Fruit fly (Drosophila melanogaster) whole organism, prepupa: ENCODE data around the gene pzg.
A peak's percentile ranks its signal among the peaks of the same experiment; 100 is the strongest.

Source experiments
- CG10631 ChIP-seq: fragments of 200-800 bp; sonication (Bioruptor generic); optimal IDR thresholded peaks from 2 replicates; lab custom pipeline; 2016; ENCODE audit warnings: missing biosample characterization, missing genetic modification characterization
- CG11294 ChIP-seq: fragments of 200-800 bp; sonication (Bioruptor generic); IDR thresholded peaks from 2 replicates; pipeline ENCODE4 v1.3.6; 2022; ENCODE audit warnings: missing biosample characterization, missing genetic modification characterization
- CG11762 ChIP-seq: fragments of 200-800 bp; sonication (Bioruptor generic); optimal IDR thresholded peaks from 3 replicates; lab custom pipeline; 2016; ENCODE audit warnings: missing biosample characterization, missing genetic modification characterization; ENCODE audit not compliant: insufficient read depth
- CG11902 ChIP-seq: fragments of 200-800 bp; sonication (Bioruptor generic); optimal IDR thresholded peaks from 3 replicates; lab custom pipeline; 2016; ENCODE audit warnings: missing biosample characterization, missing genetic modification characterization
- CG15336 ChIP-seq: fragments of 200-800 bp; sonication (Bioruptor generic); IDR thresholded peaks from 2 replicates; pipeline ENCODE4 v1.3.6; 2022; ENCODE audit warnings: missing biosample characterization, missing genetic modification characterization
- CG1621 ChIP-seq: fragments of 200-800 bp; sonication (Bioruptor generic); optimal IDR thresholded peaks from 3 replicates; lab custom pipeline; 2018; ENCODE audit warnings: missing biosample characterization, mild to moderate bottlenecking, missing genetic modification characterization
- CG16779 ChIP-seq: fragments of 200-800 bp; sonication (Bioruptor generic); optimal IDR thresholded peaks from 3 replicates; lab custom pipeline; 2017; ENCODE audit warnings: missing biosample characterization, mild to moderate bottlenecking, missing genetic modification characterization
- CG3032 ChIP-seq: fragments of 200-800 bp; optimal IDR thresholded peaks from 2 replicates; lab custom pipeline; 2019; ENCODE audit warnings: missing biosample characterization, mild to moderate bottlenecking, missing genetic modification characterization, moderate library complexity
- CG31627 ChIP-seq: fragments of 200-800 bp; sonication (Bioruptor generic); optimal IDR thresholded peaks from 3 replicates; lab custom pipeline; 2016; ENCODE audit warnings: missing biosample characterization, missing genetic modification characterization
- CG32006 ChIP-seq: fragments of 200-800 bp; sonication (Bioruptor generic); optimal IDR thresholded peaks from 3 replicates; lab custom pipeline; 2017; ENCODE audit warnings: missing biosample characterization, mild to moderate bottlenecking, missing genetic modification characterization
- CG34406 ChIP-seq: fragments of 200-800 bp; sonication (Bioruptor generic); optimal IDR thresholded peaks from 3 replicates; lab custom pipeline; 2016; ENCODE audit warnings: missing biosample characterization, missing genetic modification characterization
- CG3919 ChIP-seq: fragments of 200-800 bp; sonication (Bioruptor generic); optimal IDR thresholded peaks from 3 replicates; lab custom pipeline; 2016; ENCODE audit warnings: missing biosample characterization, missing genetic modification characterization
- CG6163 ChIP-seq: fragments of 200-800 bp; sonication (Bioruptor generic); IDR thresholded peaks from 3 replicates; pipeline ENCODE4 v1.3.6; 2022; ENCODE audit warnings: missing biosample characterization, missing genetic modification characterization
- CG6276 ChIP-seq: fragments of 200-800 bp; sonication (Bioruptor generic); optimal IDR thresholded peaks from 2 replicates; lab custom pipeline; 2017; ENCODE audit warnings: missing biosample characterization, mild to moderate bottlenecking, missing genetic modification characterization
- CG6792 ChIP-seq: fragments of 200-800 bp; sonication (Bioruptor generic); optimal IDR thresholded peaks from 3 replicates; lab custom pipeline; 2016; ENCODE audit warnings: missing biosample characterization, missing genetic modification characterization
- CG6808 ChIP-seq: fragments of 200-800 bp; sonication (Bioruptor generic); optimal IDR thresholded peaks from 3 replicates; lab custom pipeline; 2017; ENCODE audit warnings: missing biosample characterization, missing genetic modification characterization, mild to moderate bottlenecking, moderate library complexity, missing genetic modification reagents
- CG6854 ChIP-seq: fragments of 200-800 bp; sonication (Bioruptor generic); optimal IDR thresholded peaks from 2 replicates; lab custom pipeline; 2017; ENCODE audit warnings: missing biosample characterization, mild to moderate bottlenecking, missing genetic modification characterization
- CG7368 ChIP-seq: fragments of 200-800 bp; sonication (Bioruptor generic); optimal IDR thresholded peaks from 3 replicates; lab custom pipeline; 2016; ENCODE audit warnings: missing biosample characterization, missing genetic modification characterization
- CG8119 ChIP-seq: fragments of 200-800 bp; sonication (Bioruptor generic); IDR thresholded peaks from 3 replicates; pipeline ENCODE4 v1.3.6; 2022; ENCODE audit warnings: missing biosample characterization, missing genetic modification characterization
- CG8319 ChIP-seq: fragments of 200-800 bp; sonication (Bioruptor generic); optimal IDR thresholded peaks from 3 replicates; lab custom pipeline; 2016; ENCODE audit warnings: missing biosample characterization, missing genetic modification characterization
- CG8632 ChIP-seq: fragments of 200-800 bp; sonication (Bioruptor generic); optimal IDR thresholded peaks from 3 replicates; lab custom pipeline; 2016; ENCODE audit warnings: missing biosample characterization, missing genetic modification characterization
- CG9139 ChIP-seq: fragments of 200-800 bp; sonication (Bioruptor generic); optimal IDR thresholded peaks from 3 replicates; lab custom pipeline; 2017; ENCODE audit warnings: missing biosample characterization, mild to moderate bottlenecking, missing genetic modification characterization
- Eip75B ChIP-seq: fragments of 200-800 bp; sonication (Bioruptor generic); optimal IDR thresholded peaks from 3 replicates; lab custom pipeline; 2016; ENCODE audit warnings: missing biosample characterization, missing genetic modification characterization
- Eip78C ChIP-seq: fragments of 200-800 bp; sonication (Bioruptor generic); peaks from one replicate; lab custom pipeline; 2016; ENCODE audit warnings: missing biosample characterization, missing genetic modification characterization
- Eip93F ChIP-seq: fragments of 200-800 bp; sonication (Bioruptor generic); optimal IDR thresholded peaks from 2 replicates; lab custom pipeline; 2016; ENCODE audit warnings: missing biosample characterization, mild to moderate bottlenecking, missing genetic modification characterization
- Ets21C ChIP-seq: fragments of 200-800 bp; sonication (Bioruptor generic); optimal IDR thresholded peaks from 3 replicates; lab custom pipeline; 2016; ENCODE audit warnings: missing biosample characterization, missing genetic modification characterization
- Ets96B ChIP-seq: fragments of 200-800 bp; optimal IDR thresholded peaks from 2 replicates; lab custom pipeline; 2019; ENCODE audit warnings: missing biosample characterization, mild to moderate bottlenecking, missing genetic modification characterization, moderate library complexity
- Gug ChIP-seq: fragments of 200-800 bp; sonication (Bioruptor generic); IDR thresholded peaks from 2 replicates; pipeline ENCODE4 v1.3.6; 2022; ENCODE audit warnings: missing biosample characterization, missing genetic modification characterization
- Hr38 ChIP-seq: sonication (Bioruptor generic); optimal IDR thresholded peaks from 2 replicates; lab custom pipeline; 2016; ENCODE audit warnings: missing biosample characterization, missing genetic modification characterization
- Hr4 ChIP-seq: fragments of 200-800 bp; sonication (Bioruptor generic); optimal IDR thresholded peaks from 3 replicates; lab custom pipeline; 2016; ENCODE audit warnings: missing biosample characterization, missing genetic modification characterization
- Lpt ChIP-seq: fragments of 200-800 bp; sonication (Bioruptor generic); optimal IDR thresholded peaks from 3 replicates; lab custom pipeline; 2016; ENCODE audit warnings: missing biosample characterization, missing genetic modification characterization
- Met ChIP-seq: fragments of 200-800 bp; sonication (Bioruptor generic); optimal IDR thresholded peaks from 3 replicates; lab custom pipeline; 2016; ENCODE audit warnings: missing biosample characterization, missing genetic modification characterization
- OdsH ChIP-seq: fragments of 200-800 bp; sonication (Bioruptor generic); optimal IDR thresholded peaks from 3 replicates; lab custom pipeline; 2016; ENCODE audit warnings: missing biosample characterization, missing genetic modification characterization
- Sox14 ChIP-seq: fragments of 200-800 bp; sonication (Bioruptor generic); optimal IDR thresholded peaks from 3 replicates; lab custom pipeline; 2016; ENCODE audit warnings: missing biosample characterization, missing genetic modification characterization
- Sox15 ChIP-seq: fragments of 200-800 bp; sonication (Bioruptor generic); optimal IDR thresholded peaks from 3 replicates; lab custom pipeline; 2016; ENCODE audit warnings: missing biosample characterization, missing genetic modification characterization
- cyc ChIP-seq: fragments of 200-800 bp; sonication (Bioruptor generic); optimal IDR thresholded peaks from 3 replicates; lab custom pipeline; 2016; ENCODE audit warnings: missing biosample characterization, missing genetic modification characterization
- dac ChIP-seq: fragments of 200-800 bp; sonication (Bioruptor generic); optimal IDR thresholded peaks from 2 replicates; lab custom pipeline; 2017; ENCODE audit warnings: missing biosample characterization, mild to moderate bottlenecking, missing genetic modification characterization
- dsx ChIP-seq: fragments of 200-800 bp; optimal IDR thresholded peaks from 3 replicates; lab custom pipeline; 2019; ENCODE audit warnings: missing biosample characterization, mild to moderate bottlenecking, missing genetic modification characterization, moderate library complexity; ENCODE audit not compliant: poor library complexity, severe bottlenecking
- fd85E ChIP-seq: fragments of 200-800 bp; sonication (Bioruptor generic); optimal IDR thresholded peaks from 3 replicates; lab custom pipeline; 2016; ENCODE audit warnings: missing biosample characterization, missing genetic modification characterization
- fkh ChIP-seq: fragments of 200-800 bp; sonication (Bioruptor generic); optimal IDR thresholded peaks from 3 replicates; lab custom pipeline; 2017; ENCODE audit warnings: missing biosample characterization, mild to moderate bottlenecking, missing genetic modification characterization, moderate library complexity
- spab ChIP-seq: fragments of 200-800 bp; sonication (Bioruptor generic); optimal IDR thresholded peaks from 2 replicates; lab custom pipeline; 2017; ENCODE audit warnings: missing biosample characterization, mild to moderate bottlenecking, missing genetic modification characterization, missing genetic modification reagents
- svp ChIP-seq: fragments of 200-800 bp; sonication (Bioruptor generic); peaks from one replicate; lab custom pipeline; 2016; ENCODE audit warnings: missing biosample characterization, missing genetic modification characterization
- topi ChIP-seq: fragments of 200-800 bp; sonication (Bioruptor generic); optimal IDR thresholded peaks from 3 replicates; lab custom pipeline; 2016; ENCODE audit warnings: missing biosample characterization, missing genetic modification characterization

The pzg gene

DNA sequence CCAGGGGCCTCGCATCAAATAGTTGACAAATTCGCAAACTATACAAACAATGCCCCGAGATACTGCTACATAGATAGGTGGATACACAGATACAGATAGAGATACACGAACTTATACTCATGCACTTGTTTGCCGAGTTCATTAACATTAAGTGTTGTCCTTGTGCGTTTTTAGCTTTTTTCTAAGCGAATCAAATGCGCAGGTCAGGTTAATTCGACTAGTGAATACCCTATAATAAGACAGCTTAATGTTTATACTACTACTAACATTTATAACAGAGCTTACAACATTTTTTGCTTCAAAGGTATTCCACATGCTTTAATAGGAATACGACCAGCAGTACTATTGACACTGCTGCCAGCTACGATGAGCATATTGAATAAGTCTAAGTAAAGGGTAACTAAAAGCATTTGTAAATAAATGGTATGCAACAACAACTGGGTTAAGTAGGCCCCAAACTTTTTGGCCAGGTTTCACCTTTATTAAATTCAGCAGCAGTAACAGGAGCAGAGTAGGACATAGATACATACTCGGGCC is 44.4 kb upstream of the pzg start:
- TF ChIP-seq cyc (GFP tag; lab: Kevin White, UChicago) = no peak
- peak; percentile 52 for TF ChIP-seq fkh (GFP tag; lab: Kevin White, UChicago)
- TF ChIP-seq CG15336 (GFP tag; lab: Robert Waterston, UW) = 0 out of 2 replicates have a peak, but pooled peaks have one; percentile 36
- no peak for TF ChIP-seq Sox15 (GFP tag; lab: Kevin White, UChicago)
- TF ChIP-seq CG6163 (GFP tag; lab: Robert Waterston, UW) = 0 out of 3 replicates have a peak, but pooled peaks have one; percentile 10
- TF ChIP-seq CG32006 (GFP tag; lab: Kevin White, UChicago) = peak; percentile 26
- TF ChIP-seq svp (GFP tag; lab: Kevin White, UChicago) = peak; percentile 66
- TF ChIP-seq Eip78C (GFP tag; lab: Kevin White, UChicago) = peak; percentile 64
- TF ChIP-seq, all 60 proteins: peak for 6

DNA sequence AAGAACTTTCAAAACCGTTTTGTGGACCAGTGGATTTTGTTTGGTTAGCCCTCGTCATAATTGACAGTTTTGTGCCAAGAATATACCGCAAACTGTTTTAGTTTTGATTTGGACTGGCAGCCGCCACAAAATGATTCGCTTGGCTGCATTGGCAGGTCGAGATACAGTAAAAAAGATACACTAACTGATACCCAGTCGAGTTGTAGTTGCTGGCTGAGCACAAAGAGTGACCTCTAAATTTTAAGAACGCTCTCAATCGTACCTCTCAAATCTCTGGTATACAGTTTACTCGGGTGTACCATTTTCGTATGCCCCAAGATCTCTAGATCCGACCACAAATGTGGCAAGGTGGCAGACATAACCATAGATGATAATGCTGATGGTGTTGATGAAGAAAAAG is 42.9 kb upstream of the pzg start:
- TF ChIP-seq svp (GFP tag; lab: Kevin White, UChicago) = no peak
- TF ChIP-seq CG8632 (GFP tag; lab: Kevin White, UChicago) = no peak
- no peak for TF ChIP-seq Gug (GFP tag; lab: Robert Waterston, UW)
- TF ChIP-seq CG1621 = no peak
- no peak for TF ChIP-seq Lpt (GFP tag; lab: Kevin White, UChicago)
- TF ChIP-seq Ets21C (GFP tag; lab: Kevin White, UChicago) = no peak
- TF ChIP-seq CG11902 (GFP tag; lab: Kevin White, UChicago) = no peak
- no peak for TF ChIP-seq dac (GFP tag; lab: Kevin White, UChicago)
- no peak for TF ChIP-seq CG11294 (GFP tag; lab: Robert Waterston, UW)
- no peak for TF ChIP-seq CG6854 (GFP tag; lab: Kevin White, UChicago)
- TF ChIP-seq Eip93F (GFP tag; lab: Kevin White, UChicago) = no peak
- no peak for TF ChIP-seq Eip75B
- TF ChIP-seq Sox15 (GFP tag; lab: Kevin White, UChicago) = no peak
- TF ChIP-seq Met (GFP tag; lab: Kevin White, UChicago) = no peak
- TF ChIP-seq CG7368 (GFP tag; lab: Kevin White, UChicago) = no peak
- no peak for TF ChIP-seq CG34406 (GFP tag; lab: Kevin White, UChicago)

DNA sequence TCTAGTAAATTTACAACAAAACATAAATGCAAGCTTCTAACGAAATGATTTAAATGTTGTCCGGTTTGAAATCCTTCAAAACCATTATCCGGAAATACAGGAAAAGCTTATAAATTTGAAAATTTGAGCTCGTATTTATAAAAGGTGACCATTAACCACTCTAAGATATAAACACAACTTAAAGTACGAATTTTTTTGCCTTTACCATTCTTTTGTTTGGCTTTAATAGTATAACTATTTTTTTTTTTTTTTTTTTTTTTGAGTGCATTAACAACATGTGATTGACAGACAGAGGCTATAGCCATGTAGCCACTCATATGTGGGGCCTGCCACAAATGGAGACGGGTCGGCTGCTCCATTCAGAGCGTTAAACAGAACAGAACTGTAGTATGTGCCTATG is 42.5 kb upstream of the pzg start:
- TF ChIP-seq CG34406 (GFP tag; lab: Kevin White, UChicago) (no peak), CG16779 (tag; lab: Kevin White, UChicago) (no peak), svp (GFP tag; lab: Kevin White, UChicago) (peak; percentile 59), CG11762 (GFP tag; lab: Kevin White, UChicago) (peak; percentile 11), CG8119 (GFP tag; lab: Robert Waterston, UW) (peak; percentile 23; the same call in 1 of the 3 replicates), Eip75B (peak; percentile 33), CG10631 (GFP tag; lab: Kevin White, UChicago) (peak; percentile 16), CG15336 (GFP tag; lab: Robert Waterston, UW) (0 out of 2 replicates have a peak, but pooled peaks have one; percentile 27), spab (peak; percentile 22), OdsH (GFP tag; lab: Kevin White, UChicago) (peak; percentile 7), Ets96B (tag; lab: Kevin White, UChicago) (peak; percentile 63), CG6276 (GFP tag; lab: Kevin White, UChicago) (peak; percentile 2), Eip78C (GFP tag; lab: Kevin White, UChicago) (peak; percentile 73), CG9139 (no peak), fd85E (GFP tag; lab: Kevin White, UChicago) (no peak), Gug (GFP tag; lab: Robert Waterston, UW) (no peak), CG3032 (tag; lab: Kevin White, UChicago) (peak; percentile 55), CG32006 (GFP tag; lab: Kevin White, UChicago) (peak; percentile 45)

DNA sequence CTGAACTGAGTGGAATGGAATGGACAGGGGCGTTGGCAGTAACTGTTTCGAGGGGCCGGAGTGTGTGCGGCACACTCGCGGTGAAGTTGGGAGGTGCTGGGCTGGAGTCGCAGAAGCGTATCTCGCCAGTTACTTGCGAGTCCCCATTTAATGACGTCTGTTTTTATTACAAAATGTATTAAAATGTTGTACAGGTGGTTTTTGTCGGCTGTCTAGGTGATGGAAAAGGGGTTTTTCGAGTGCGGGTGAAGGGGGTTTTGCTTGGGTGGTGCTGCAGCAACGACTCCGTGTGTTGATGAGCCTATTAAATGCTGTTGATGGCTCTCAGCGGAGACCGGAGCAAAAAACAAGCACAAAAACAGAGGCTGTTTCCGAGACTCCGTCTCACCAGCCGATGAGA is 34.5 kb upstream of the pzg start:
- TF ChIP-seq Sox14 (GFP tag; lab: Kevin White, UChicago) (peak; percentile 56), CG9139 (peak; percentile 41), fkh (GFP tag; lab: Kevin White, UChicago) (no peak), Eip78C (GFP tag; lab: Kevin White, UChicago) (peak; percentile 96), CG3919 (peak; percentile 72), Hr4 (GFP tag; lab: Kevin White, UChicago) (peak; percentile 34), CG6276 (GFP tag; lab: Kevin White, UChicago) (peak; percentile 36), Hr38 (GFP tag; lab: Kevin White, UChicago) (no peak), CG34406 (GFP tag; lab: Kevin White, UChicago) (peak; percentile 50), CG6808 (GFP tag; lab: Kevin White, UChicago) (peak; percentile 71), topi (GFP tag; lab: Kevin White, UChicago) (peak; percentile 60), CG1621 (peak; percentile 83), dac (GFP tag; lab: Kevin White, UChicago) (peak; percentile 35), cyc (GFP tag; lab: Kevin White, UChicago) (peak; percentile 51), CG8319 (GFP tag; lab: Kevin White, UChicago) (peak; percentile 38), CG6792 (GFP tag; lab: Kevin White, UChicago) (peak; percentile 49), Eip75B (peak; percentile 72), CG15336 (GFP tag; lab: Robert Waterston, UW) (peak; percentile 69), Lpt (GFP tag; lab: Kevin White, UChicago) (peak; percentile 51), Met (GFP tag; lab: Kevin White, UChicago) (peak; percentile 50), CG31627 (peak; percentile 40), dsx (peak; percentile 95)
